Worm (Caenorhabditis elegans): ENCODE data around the gene F40G9.7.

F40G9.7 gene

ce11 chrIII:154168-154567 lies 11.3 kb upstream of the F40G9.7 start:
- no peak for TF ChIP-seq unc-62 (GFP tag; optimal IDR thresholded peaks at IDR 0.05)

- TF ChIP-seq unc-62 (GFP tag; optimal IDR thresholded peaks at IDR 0.05): no peak
Observed at ce11 chrIII:156645-157044, 8.8 kb upstream of the F40G9.7 start, which contains the start of the genes zig-13 and ver-1. TSS of gene zig-13 (minus strand) at chrIII:156745. TSS of gene ver-1 (plus strand) at chrIII:156824.

ce11 chrIII:157980-158379 lies 7.5 kb upstream of the F40G9.7 start:
- TF ChIP-seq unc-62 (GFP tag; optimal IDR thresholded peaks at IDR 0.05): no peak

- TF ChIP-seq unc-62 (GFP tag; optimal IDR thresholded peaks at IDR 0.05): no peak
Observed at ce11 chrIII:159149-159548, 6.3 kb upstream of the F40G9.7 start.

ce11 chrIII:159665-160064 lies 5.8 kb upstream of the F40G9.7 start:
- no peak for TF ChIP-seq unc-62 (GFP tag; optimal IDR thresholded peaks at IDR 0.05)

- TF ChIP-seq unc-62 (GFP tag; optimal IDR thresholded peaks at IDR 0.05): no peak
Observed at ce11 chrIII:164775-165174, 715 bp upstream of the F40G9.7 start, which contains the start of gene F40G9.8. TSS of gene F40G9.8 (minus strand) at chrIII:164875.

- TF ChIP-seq unc-62 (GFP tag; optimal IDR thresholded peaks at IDR 0.05): no peak
Observed at ce11 chrIII:169478-169877, 4.0 kb downstream of the F40G9.7 start, which contains the start of gene F40G9.18. TSS of gene F40G9.18 (minus strand) at chrIII:169578.

- TF ChIP-seq unc-62 (GFP tag; optimal IDR thresholded peaks at IDR 0.05): no peak
Observed at ce11 chrIII:171617-172016, 6.1 kb downstream of the F40G9.7 start, which contains the start of the genes F40G9.9 and F40G9.12. TSS of gene F40G9.9 (minus strand) at chrIII:171717. TSS of gene F40G9.12 (plus strand) at chrIII:171847.

- TF ChIP-seq unc-62 (GFP tag; optimal IDR thresholded peaks at IDR 0.05): no peak
Observed at ce11 chrIII:173501-173900, 8.0 kb downstream of the F40G9.7 start, which contains the start of gene F40G9.19. TSS of gene F40G9.19 (plus strand) at chrIII:173801.

- no peak for TF ChIP-seq unc-62 (GFP tag; optimal IDR thresholded peaks at IDR 0.05)
Observed at ce11 chrIII:175733-176132, 10.2 kb downstream of the F40G9.7 start, which contains the start of gene clec-148. TSS of gene clec-148 (minus strand) at chrIII:175833.

ce11 chrIII:177715-178114 lies 12.2 kb downstream of the F40G9.7 start, which contains the start of gene F40G9.14:
TSS of gene F40G9.14 (minus strand) at chrIII:177815.
- no peak for TF ChIP-seq unc-62 (GFP tag; optimal IDR thresholded peaks at IDR 0.05)

ce11 chrIII:178126-178525 lies 12.6 kb downstream of the F40G9.7 start:
- no peak for TF ChIP-seq unc-62 (GFP tag; optimal IDR thresholded peaks at IDR 0.05)

- no peak for TF ChIP-seq unc-62 (GFP tag; optimal IDR thresholded peaks at IDR 0.05)
Observed at ce11 chrIII:179123-179592, 13.7 kb downstream of the F40G9.7 start, which contains the start of gene F40G9.6. TSS of gene F40G9.6 (plus strand) at chrIII:179542.

- no peak for TF ChIP-seq unc-62 (GFP tag; optimal IDR thresholded peaks at IDR 0.05)
Observed at ce11 chrIII:180963-181362, 15.5 kb downstream of the F40G9.7 start, which contains the start of gene F40G9.5. TSS of gene F40G9.5 (plus strand) at chrIII:181263.

ce11 chrIII:182080-182479 lies 16.6 kb downstream of the F40G9.7 start, which contains the start of gene F40G9.15:
TSS of gene F40G9.15 (plus strand) at chrIII:182380.
- no peak for TF ChIP-seq unc-62 (GFP tag; optimal IDR thresholded peaks at IDR 0.05)

- no peak for TF ChIP-seq unc-62 (GFP tag; optimal IDR thresholded peaks at IDR 0.05)
Observed at ce11 chrIII:183072-183471, 17.6 kb downstream of the F40G9.7 start.

ce11 chrIII:184335-184734 lies 18.8 kb downstream of the F40G9.7 start:
- no peak for TF ChIP-seq unc-62 (GFP tag; optimal IDR thresholded peaks at IDR 0.05)

All from whole organism, dauer.